Fruit fly (Drosophila melanogaster) whole organism, embryonic: Measurements from ENCODE around the gene mats.

Experiments
- ATbp ChIP-seq: fragments of 200-800 bp; sonication (Bioruptor generic); optimal IDR thresholded peaks from 2 replicates; lab custom pipeline; 2017; ENCODE audit warnings: missing biosample characterization, mild to moderate bottlenecking, missing genetic modification characterization, missing genetic modification reagents
- Bgb ChIP-seq: fragments of 200-800 bp; sonication (Bioruptor generic); IDR thresholded peaks from 2 replicates; pipeline ENCODE4 v1.3.6; 2022; ENCODE audit warnings: missing biosample characterization, missing genetic modification characterization; ENCODE audit not compliant: partially characterized antibody
- CG10321 ChIP-seq: fragments of 200-800 bp; sonication (Bioruptor generic); IDR thresholded peaks from 2 replicates; pipeline ENCODE4 v1.3.6; 2022; ENCODE audit warnings: missing biosample characterization, missing genetic modification characterization
- CG10654 ChIP-seq: fragments of 200-800 bp; sonication (Bioruptor generic); optimal IDR thresholded peaks from 2 replicates; lab custom pipeline; 2016; ENCODE audit warnings: missing biosample characterization, missing genetic modification characterization
- CG12104 ChIP-seq: fragments of 200-800 bp; sonication (Bioruptor generic); optimal IDR thresholded peaks from 3 replicates; lab custom pipeline; 2016; ENCODE audit warnings: missing biosample characterization, missing genetic modification characterization
- CG12155 ChIP-seq: fragments of 200-800 bp; sonication (Bioruptor generic); optimal IDR thresholded peaks from 3 replicates; lab custom pipeline; 2016; ENCODE audit warnings: missing biosample characterization, missing genetic modification characterization
- CG12236 ChIP-seq: fragments of 200-800 bp; sonication (Bioruptor generic); optimal IDR thresholded peaks from 2 replicates; lab custom pipeline; 2016; ENCODE audit warnings: missing biosample characterization, missing genetic modification characterization
- CG14050 ChIP-seq: fragments of 200-800 bp; sonication (Bioruptor generic); IDR thresholded peaks from 3 replicates; pipeline ENCODE4 v1.3.6; 2022; ENCODE audit warnings: missing biosample characterization, missing genetic modification characterization
- CG14710 ChIP-seq: fragments of 200-800 bp; sonication (Bioruptor generic); optimal IDR thresholded peaks from 3 replicates; lab custom pipeline; 2019; ENCODE audit warnings: missing biosample characterization, mild to moderate bottlenecking, missing genetic modification characterization, moderate library complexity
- CG15514 ChIP-seq: fragments of 200-800 bp; sonication (Bioruptor generic); optimal IDR thresholded peaks from 3 replicates; lab custom pipeline; 2017; ENCODE audit warnings: missing biosample characterization, missing genetic modification characterization, mild to moderate bottlenecking, moderate library complexity, missing genetic modification reagents
- CG1603 ChIP-seq: fragments of 200-800 bp; sonication (Bioruptor generic); optimal IDR thresholded peaks from 2 replicates; lab custom pipeline; 2019; ENCODE audit warnings: missing biosample characterization, mild to moderate bottlenecking, missing genetic modification characterization, moderate library complexity
- CG17328 ChIP-seq: fragments of 200-800 bp; sonication (Bioruptor generic); IDR thresholded peaks from 2 replicates; pipeline ENCODE4 v1.3.6; 2022; ENCODE audit warnings: missing biosample characterization, missing genetic modification characterization
- CG17912 ChIP-seq: fragments of 200-800 bp; sonication (Bioruptor generic); optimal IDR thresholded peaks from 2 replicates; lab custom pipeline; 2018; ENCODE audit warnings: missing biosample characterization, mild to moderate bottlenecking, missing genetic modification characterization
- CG2116 ChIP-seq: fragments of 200-800 bp; sonication (Bioruptor generic); optimal IDR thresholded peaks from 3 replicates; lab custom pipeline; 2018; ENCODE audit warnings: missing biosample characterization, mild to moderate bottlenecking, missing genetic modification characterization
- CG2120 ChIP-seq: fragments of 200-800 bp; sonication (Bioruptor generic); optimal IDR thresholded peaks from 3 replicates; lab custom pipeline; 2016; ENCODE audit warnings: missing biosample characterization, missing genetic modification characterization
- CG2199 ChIP-seq: fragments of 200-800 bp; sonication (Bioruptor generic); IDR thresholded peaks from 3 replicates; pipeline ENCODE4 v1.3.6; 2022; ENCODE audit warnings: missing biosample characterization, missing genetic modification characterization
- CG34224 ChIP-seq: fragments of 200-800 bp; sonication (Bioruptor generic); IDR thresholded peaks from 3 replicates; pipeline ENCODE4 v1.3.6; 2022; ENCODE audit warnings: missing biosample characterization, missing genetic modification characterization; ENCODE audit not compliant: partially characterized antibody
- CG3838 ChIP-seq: fragments of 200-800 bp; sonication (Bioruptor generic); optimal IDR thresholded peaks from 3 replicates; lab custom pipeline; 2016; ENCODE audit warnings: missing biosample characterization, missing genetic modification characterization
- CG3995 ChIP-seq: fragments of 200-800 bp; sonication (Bioruptor generic); optimal IDR thresholded peaks from 3 replicates; lab custom pipeline; 2016; ENCODE audit warnings: missing biosample characterization, missing genetic modification characterization
- CG6175 ChIP-seq: fragments of 200-800 bp; sonication (Bioruptor generic); IDR thresholded peaks from 3 replicates; pipeline ENCODE4 v1.3.6; 2022; ENCODE audit warnings: missing biosample characterization, missing genetic modification characterization
- CG6272 ChIP-seq: fragments of 200-800 bp; sonication (Bioruptor generic); IDR thresholded peaks from 2 replicates; pipeline ENCODE4 v1.3.6; 2022; ENCODE audit warnings: missing biosample characterization, missing genetic modification characterization
- D19A ChIP-seq: fragments of 200-800 bp; optimal IDR thresholded peaks from 3 replicates; lab custom pipeline; 2019; ENCODE audit warnings: missing biosample characterization, mild to moderate bottlenecking, missing genetic modification characterization, moderate library complexity
- Dll ChIP-seq: fragments of 200-800 bp; sonication (Bioruptor generic); IDR thresholded peaks from 4 replicates; pipeline ENCODE4 v1.3.6; 2022; ENCODE audit warnings: missing biosample characterization, missing genetic modification characterization; ENCODE audit not compliant: partially characterized antibody
- Dref ChIP-seq: fragments of 200-800 bp; sonication (Bioruptor generic); IDR thresholded peaks from 2 replicates; pipeline ENCODE4 v1.3.6; 2022; ENCODE audit warnings: missing biosample characterization, missing genetic modification characterization
- E2f1 ChIP-seq: fragments of 200-800 bp; sonication (Bioruptor generic); IDR thresholded peaks from 2 replicates; pipeline ENCODE4 v1.3.6; 2022; ENCODE audit warnings: missing biosample characterization, missing genetic modification characterization
- E2f2 ChIP-seq: fragments of 200-800 bp; sonication (Bioruptor generic); IDR thresholded peaks from 2 replicates; pipeline ENCODE4 v1.3.6; 2022; ENCODE audit warnings: missing biosample characterization, missing genetic modification characterization
- Fer3 ChIP-seq: fragments of 200-800 bp; sonication (Bioruptor generic); optimal IDR thresholded peaks from 2 replicates; lab custom pipeline; 2018; ENCODE audit warnings: missing biosample characterization, mild to moderate bottlenecking, missing genetic modification characterization, moderate library complexity
- Hmr ChIP-seq: fragments of 200-800 bp; sonication (Bioruptor generic); optimal IDR thresholded peaks from 3 replicates; lab custom pipeline; 2017; ENCODE audit warnings: mild to moderate bottlenecking, missing biosample characterization, missing genetic modification reagents, missing genetic modification characterization
- Hr39 ChIP-seq: fragments of >200 bp; optimal IDR thresholded peaks from 2 replicates; lab custom pipeline; 2017
- Kr ChIP-seq: fragments of 200-800 bp; sonication (Bioruptor generic); optimal IDR thresholded peaks from 2 replicates; lab custom pipeline; 2017; ENCODE audit warnings: missing biosample characterization, mild to moderate bottlenecking, missing genetic modification characterization
- MBD-R2 ChIP-seq: fragments of 200-800 bp; sonication (Bioruptor generic); IDR thresholded peaks from 2 replicates; pipeline ENCODE4 v1.3.6; 2022; ENCODE audit warnings: missing biosample characterization, missing genetic modification characterization
- Myb ChIP-seq: fragments of 200-800 bp; sonication (Bioruptor generic); optimal IDR thresholded peaks from 2 replicates; lab custom pipeline; 2016; ENCODE audit warnings: missing biosample characterization, missing genetic modification characterization
- Stat92E ChIP-seq, 3 experiments: fragments of >200 bp in 2 of 3; fragments of 200-800 bp in 1 of 3; sonication (Bioruptor generic) in 1 of 3; optimal IDR thresholded peaks; 2 replicates each; lab custom pipeline; 2017 to 2019; ENCODE audit warnings: missing biosample characterization in 3 of 3, missing genetic modification characterization in 3 of 3, mild to moderate bottlenecking in 1 of 3, moderate library complexity in 1 of 3
- abd-A ChIP-seq: fragments of 200-800 bp; sonication (Bioruptor generic); optimal IDR thresholded peaks from 3 replicates; lab custom pipeline; 2019; ENCODE audit warnings: missing biosample characterization, mild to moderate bottlenecking, missing genetic modification characterization, moderate library complexity
- amos ChIP-seq: fragments of 200-800 bp; sonication (Bioruptor generic); IDR thresholded peaks from 2 replicates; pipeline ENCODE4 v1.3.6; 2022; ENCODE audit warnings: missing biosample characterization, missing genetic modification characterization; ENCODE audit not compliant: partially characterized antibody
- chm ChIP-seq: fragments of 200-800 bp; sonication (Bioruptor generic); IDR thresholded peaks from 2 replicates; pipeline ENCODE4 v1.3.6; 2022; ENCODE audit warnings: missing biosample characterization, missing genetic modification characterization
- crc ChIP-seq: fragments of 200-800 bp; sonication (Bioruptor generic); optimal IDR thresholded peaks from 2 replicates; lab custom pipeline; 2016; ENCODE audit warnings: missing biosample characterization, missing genetic modification characterization
- hb ChIP-seq: fragments of 200-800 bp; sonication (Bioruptor generic); IDR thresholded peaks from 3 replicates; pipeline ENCODE4 v1.3.6; 2022; ENCODE audit warnings: missing biosample characterization, missing genetic modification characterization; ENCODE audit not compliant: partially characterized antibody
- ind ChIP-seq: fragments of 200-800 bp; sonication (Bioruptor generic); optimal IDR thresholded peaks from 3 replicates; lab custom pipeline; 2016; ENCODE audit warnings: missing biosample characterization, missing genetic modification characterization
- inv ChIP-seq: fragments of 200-800 bp; sonication (Bioruptor generic); IDR thresholded peaks from 2 replicates; pipeline ENCODE4 v1.3.6; 2022; ENCODE audit warnings: missing biosample characterization, missing genetic modification characterization; ENCODE audit not compliant: partially characterized antibody
- nom ChIP-seq: fragments of 200-800 bp; sonication (Bioruptor generic); optimal IDR thresholded peaks from 2 replicates; lab custom pipeline; 2017; ENCODE audit warnings: missing biosample characterization, missing genetic modification characterization, mild to moderate bottlenecking, moderate library complexity, missing genetic modification reagents
- ranshi ChIP-seq: fragments of 200-800 bp; sonication (Bioruptor generic); IDR thresholded peaks from 2 replicates; pipeline ENCODE4 v1.3.6; 2022; ENCODE audit warnings: missing biosample characterization, missing genetic modification characterization
- sima ChIP-seq: fragments of 200-800 bp; sonication (Bioruptor generic); optimal IDR thresholded peaks from 2 replicates; lab custom pipeline; 2016; ENCODE audit warnings: missing biosample characterization, missing genetic modification characterization
- sna ChIP-seq: fragments of 200-800 bp; sonication (Bioruptor generic); IDR thresholded peaks from 2 replicates; pipeline ENCODE4 v1.3.6; 2022; ENCODE audit warnings: missing biosample characterization, missing genetic modification characterization; ENCODE audit not compliant: partially characterized antibody
- sob ChIP-seq: fragments of 200-800 bp; sonication (Bioruptor generic); IDR thresholded peaks from 2 replicates; pipeline ENCODE4 v1.3.6; 2022; ENCODE audit warnings: missing biosample characterization, missing genetic modification characterization
- stwl ChIP-seq: fragments of 200-800 bp; sonication (Bioruptor generic); optimal IDR thresholded peaks from 3 replicates; lab custom pipeline; 2018; ENCODE audit warnings: missing biosample characterization, mild to moderate bottlenecking, missing genetic modification characterization, moderate library complexity
- tll ChIP-seq, 2 experiments: fragments of 200-800 bp in 1 of 2; fragments of >200 bp in 1 of 2; sonication (Bioruptor generic) in 1 of 2; optimal IDR thresholded peaks; 2 replicates each; lab custom pipeline; 2017 to 2019; ENCODE audit warnings: missing biosample characterization in 2 of 2, missing genetic modification characterization in 2 of 2, mild to moderate bottlenecking in 1 of 2, moderate library complexity in 1 of 2
- tna ChIP-seq: fragments of 200-800 bp; sonication (Bioruptor generic); IDR thresholded peaks from 2 replicates; pipeline ENCODE4 v1.3.6; 2022; ENCODE audit warnings: missing biosample characterization, missing genetic modification characterization; ENCODE audit not compliant: partially characterized antibody
- vnd ChIP-seq: fragments of 200-800 bp; sonication (Bioruptor generic); IDR thresholded peaks from 3 replicates; pipeline ENCODE4 v1.3.6; 2022; ENCODE audit warnings: missing biosample characterization, missing genetic modification characterization; ENCODE audit not compliant: partially characterized antibody
- z ChIP-seq: fragments of 200-800 bp; sonication (Bioruptor generic); IDR thresholded peaks from 3 replicates; pipeline ENCODE4 v1.3.6; 2022; ENCODE audit warnings: missing biosample characterization, missing genetic modification characterization

The mats gene

dm6 chr3R:22375674-22376073 lies 45.3 kb upstream of the mats start, which contains the start of gene CG18596 (continued):
- TF ChIP-seq CG12104, result no peak
- peak; percentile 88 for TF ChIP-seq inv (GFP tag; lab: Robert Waterston, UW)
- TF ChIP-seq CG2120, result no peak
- peak; percentile 52; the same call in 1 of the 2 replicates for TF ChIP-seq MBD-R2
- TF ChIP-seq abd-A, result no peak
- TF ChIP-seq ind (GFP tag; lab: Kevin White, UChicago), result no peak
- peak in 1 of 2 experiments; percentile 82 for TF ChIP-seq tll (GFP tag; optimal IDR thresholded peaks at IDR 0.05; lab: Kevin White, UChicago)
- no peak for TF ChIP-seq CG6175 (GFP tag; lab: Robert Waterston, UW)
- TF ChIP-seq CG3838 (GFP tag; lab: Kevin White, UChicago), result no peak
- TF ChIP-seq E2f2 (GFP tag; lab: Robert Waterston, UW), result peak; percentile 86
- TF ChIP-seq CG34224, result peak; percentile 97
- TF ChIP-seq CG17912 (GFP tag; lab: Kevin White, UChicago), result no peak
- TF ChIP-seq chm (GFP tag; lab: Robert Waterston, UW), result 0 out of 2 replicates have a peak, but pooled peaks have one; percentile 41
- TF ChIP-seq nom, result no peak
- TF ChIP-seq Dref (GFP tag; lab: Robert Waterston, UW), result peak; percentile 64
- no peak for TF ChIP-seq D19A (tag; lab: Kevin White, UChicago)
- TF ChIP-seq tna, result peak; percentile 88
- no peak for TF ChIP-seq CG12155 (GFP tag; lab: Kevin White, UChicago)
- peak; percentile 97 for TF ChIP-seq sna (GFP tag; lab: Robert Waterston, UW)
- TF ChIP-seq stwl, result peak; percentile 75
- TF ChIP-seq CG17328 (GFP tag; lab: Robert Waterston, UW), result no peak
- peak; percentile 88 for TF ChIP-seq amos (GFP tag; lab: Robert Waterston, UW)
- no peak for TF ChIP-seq Fer3
- TF ChIP-seq Dll, result peak; percentile 98
- no peak for TF ChIP-seq crc (GFP tag; lab: Kevin White, UChicago)
- TF ChIP-seq E2f1 (GFP tag; lab: Robert Waterston, UW), result no peak
- no peak for TF ChIP-seq ranshi
- TF ChIP-seq CG6272, result no peak
- no peak for TF ChIP-seq CG10654 (GFP tag; lab: Kevin White, UChicago)
- TF ChIP-seq CG1603, result peak; percentile 32
- TF ChIP-seq Bgb (GFP tag; lab: Robert Waterston, UW), result peak; percentile 87
- TF ChIP-seq sob (GFP tag; lab: Robert Waterston, UW), result no peak
- peak; percentile 78 for TF ChIP-seq hb (GFP tag; lab: Robert Waterston, UW)
- no peak for TF ChIP-seq Hr39 (lab: Kevin White, UChicago)
- no peak for TF ChIP-seq sima (GFP tag; lab: Kevin White, UChicago)
- TF ChIP-seq CG3995 (GFP tag; lab: Kevin White, UChicago), result peak; percentile 10
- TF ChIP-seq CG14710 (tag; lab: Kevin White, UChicago), result peak; percentile 43
- TF ChIP-seq z (GFP tag; lab: Robert Waterston, UW), result 0 out of 3 replicates have a peak, but pooled peaks have one; percentile 5
- no peak for TF ChIP-seq CG14050 (GFP tag; lab: Robert Waterston, UW)
- TF ChIP-seq ATbp (GFP tag; lab: Kevin White, UChicago), result no peak
- TF ChIP-seq Stat92E (GFP tag; optimal IDR thresholded peaks at IDR 0.05; lab: Kevin White, UChicago), result no peak
- no peak for TF ChIP-seq CG12236 (GFP tag; lab: Kevin White, UChicago)
- peak; percentile 94 for TF ChIP-seq CG2116
- TF ChIP-seq Kr (GFP tag; lab: Kevin White, UChicago), result peak; percentile 38
- TF ChIP-seq CG2199 (GFP tag; lab: Robert Waterston, UW), result no peak
- no peak for TF ChIP-seq CG10321 (GFP tag; lab: Robert Waterston, UW)
- TF ChIP-seq CG15514, result peak; percentile 29
- no peak for TF ChIP-seq Hmr (GFP tag; lab: Kevin White, UChicago)
- TF ChIP-seq vnd (GFP tag; lab: Robert Waterston, UW), result peak; percentile 92
- TF ChIP-seq Myb (GFP tag; lab: Kevin White, UChicago), result peak; percentile 56
